Worm (Caenorhabditis elegans) whole organism, mixed stage, embryonic: ENCODE measurements around the gene F14B8.4.

Experiments used
- blmp-1 ChIP-seq: fragments of 150-350 bp; optimal IDR thresholded peaks from 2 replicates; lab custom pipeline; 2014; ENCODE audit warnings: missing biosample characterization, missing genetic modification characterization
- elt-1 ChIP-seq: sonication (generic microtip); optimal IDR thresholded peaks from 2 replicates; lab custom pipeline; 2017; ENCODE audit warnings: missing genetic modification characterization, mild to moderate bottlenecking, missing compliant biosample characterization, antibody characterized with exemption, moderate library complexity, borderline replicate concordance; ENCODE audit not compliant: insufficient read depth
- elt-3 ChIP-seq: fragments of 150-350 bp; optimal IDR thresholded peaks from 2 replicates; lab custom pipeline; 2014; ENCODE audit warnings: missing biosample characterization, missing genetic modification characterization
- hlh-1 ChIP-seq: fragments of 150-350 bp; optimal IDR thresholded peaks from 2 replicates; lab custom pipeline; 2014; ENCODE audit warnings: missing biosample characterization, missing genetic modification reagents, missing genetic modification characterization
- lsy-2 ChIP-seq: fragments of 150-350 bp; optimal IDR thresholded peaks from 2 replicates; lab custom pipeline; 2014; ENCODE audit warnings: missing biosample characterization, missing genetic modification characterization
- mep-1 ChIP-seq: fragments of 150-350 bp; optimal IDR thresholded peaks from 2 replicates; lab custom pipeline; 2017; ENCODE audit warnings: missing biosample characterization, missing genetic modification reagents, missing genetic modification characterization, inconsistent platforms
- mls-2 ChIP-seq: sonication (generic microtip); optimal IDR thresholded peaks from 2 replicates; lab custom pipeline; 2016; ENCODE audit warnings: mild to moderate bottlenecking, missing genetic modification characterization, moderate library complexity, missing compliant biosample characterization
- nhr-237 ChIP-seq: fragments of 150-350 bp; optimal IDR thresholded peaks from 2 replicates; lab custom pipeline; 2014; ENCODE audit warnings: missing biosample characterization, missing genetic modification characterization
- nhr-28 ChIP-seq: fragments of 150-350 bp; optimal IDR thresholded peaks from 2 replicates; lab custom pipeline; 2014; ENCODE audit warnings: missing biosample characterization, missing genetic modification characterization
- nhr-76 ChIP-seq: sonication (generic microtip); optimal IDR thresholded peaks from 2 replicates; lab custom pipeline; 2017; ENCODE audit warnings: missing biosample characterization, missing genetic modification characterization
- snpc-4 ChIP-seq: fragments of 150-350 bp; optimal IDR thresholded peaks from 2 replicates; lab custom pipeline; 2014; ENCODE audit warnings: missing biosample characterization, missing genetic modification characterization
- sptf-1 ChIP-seq: sonication (generic microtip); optimal IDR thresholded peaks from 2 replicates; lab custom pipeline; 2017; ENCODE audit warnings: mild to moderate bottlenecking, missing genetic modification characterization, moderate library complexity, missing compliant biosample characterization
- unc-62 ChIP-seq: fragments of 150-350 bp; optimal IDR thresholded peaks from 2 replicates; lab custom pipeline; 2014; ENCODE audit warnings: missing biosample characterization, missing genetic modification reagents, missing genetic modification characterization
- ztf-11 ChIP-seq: fragments of 150-350 bp; optimal IDR thresholded peaks from 2 replicates; lab custom pipeline; 2014; ENCODE audit warnings: missing biosample characterization, missing genetic modification characterization

- TF ChIP-seq mep-1 (tag; lab: Kevin White, UChicago) (no peak), lsy-2 (tag; lab: Kevin White, UChicago) (no peak), unc-62 (GFP tag; lab: Kevin White, UChicago) (no peak), mls-2 (tag; lab: Kevin White, UChicago) (no peak), ztf-11 (tag; lab: Kevin White, UChicago) (no peak), nhr-237 (no peak), sptf-1 (tag; lab: Kevin White, UChicago) (no peak), snpc-4 (tag; lab: Kevin White, UChicago) (no peak), elt-3 (tag; lab: Kevin White, UChicago) (no peak), nhr-76 (tag; lab: Kevin White, UChicago) (no peak), blmp-1 (tag; lab: Kevin White, UChicago) (no peak), elt-1 (tag; lab: Kevin White, UChicago) (no peak), nhr-28 (tag; lab: Kevin White, UChicago) (no peak), hlh-1 (tag; lab: Kevin White, UChicago) (no peak)
Measured at ce11 chrX:6939917-6940316, 40.2 kb upstream of the F14B8.4 start, which contains the start of gene C16E9.1.
